Fruit fly (Drosophila melanogaster) whole organism, embryonic: Measurements from ENCODE around the gene CG43085.

ENCODE experiments used
- Bdp1 ChIP-seq: fragments of 200-800 bp; sonication (Bioruptor generic); optimal IDR thresholded peaks from 3 replicates; lab custom pipeline; 2016; ENCODE audit warnings: missing biosample characterization, missing genetic modification characterization
- CG10274 ChIP-seq: fragments of 200-800 bp; sonication (Bioruptor generic); optimal IDR thresholded peaks from 3 replicates; lab custom pipeline; 2017; ENCODE audit warnings: missing biosample characterization, mild to moderate bottlenecking, missing genetic modification characterization
- CG10431 ChIP-seq: fragments of 200-800 bp; sonication (Bioruptor generic); optimal IDR thresholded peaks from 3 replicates; lab custom pipeline; 2018; ENCODE audit warnings: missing biosample characterization, mild to moderate bottlenecking, missing genetic modification characterization
- CG10543 ChIP-seq: fragments of 200-800 bp; sonication (Bioruptor generic); optimal IDR thresholded peaks from 3 replicates; lab custom pipeline; 2017; ENCODE audit warnings: missing biosample characterization, mild to moderate bottlenecking, missing genetic modification characterization, moderate library complexity
- CG11696 ChIP-seq: fragments of 200-800 bp; sonication (Bioruptor generic); IDR thresholded peaks from 2 replicates; pipeline ENCODE4 v1.3.6; 2022; ENCODE audit warnings: missing biosample characterization, missing genetic modification characterization
- CG1233 ChIP-seq: fragments of 200-800 bp; sonication (Bioruptor generic); optimal IDR thresholded peaks from 4 replicates; lab custom pipeline; 2018; ENCODE audit warnings: missing biosample characterization, mild to moderate bottlenecking, missing genetic modification characterization
- CG14667 ChIP-seq: fragments of 200-800 bp; sonication (Bioruptor generic); IDR thresholded peaks from 2 replicates; pipeline ENCODE4 v1.3.6; 2022; ENCODE audit warnings: missing biosample characterization, missing genetic modification characterization
- CG15011 ChIP-seq: fragments of 200-800 bp; sonication (Bioruptor generic); optimal IDR thresholded peaks from 3 replicates; lab custom pipeline; 2018; ENCODE audit warnings: missing biosample characterization, mild to moderate bottlenecking, missing genetic modification characterization
- CG15514 ChIP-seq: fragments of 200-800 bp; sonication (Bioruptor generic); optimal IDR thresholded peaks from 3 replicates; lab custom pipeline; 2017; ENCODE audit warnings: missing biosample characterization, missing genetic modification characterization, mild to moderate bottlenecking, moderate library complexity, missing genetic modification reagents
- CG16815 ChIP-seq: fragments of 200-800 bp; sonication (Bioruptor generic); optimal IDR thresholded peaks from 3 replicates; lab custom pipeline; 2017; ENCODE audit warnings: missing biosample characterization, mild to moderate bottlenecking, missing genetic modification characterization
- CG2116 ChIP-seq: fragments of 200-800 bp; sonication (Bioruptor generic); optimal IDR thresholded peaks from 3 replicates; lab custom pipeline; 2018; ENCODE audit warnings: missing biosample characterization, mild to moderate bottlenecking, missing genetic modification characterization
- CG2202 ChIP-seq: fragments of 200-800 bp; sonication (Bioruptor generic); optimal IDR thresholded peaks from 2 replicates; lab custom pipeline; 2018; ENCODE audit warnings: missing biosample characterization, mild to moderate bottlenecking, missing genetic modification characterization
- CG4404 ChIP-seq: fragments of 200-800 bp; sonication (Bioruptor generic); IDR thresholded peaks from 2 replicates; pipeline ENCODE4 v1.3.6; 2022; ENCODE audit warnings: missing biosample characterization, missing genetic modification characterization
- CG4707 ChIP-seq: fragments of 200-800 bp; sonication (Bioruptor generic); optimal IDR thresholded peaks from 2 replicates; lab custom pipeline; 2018; ENCODE audit warnings: missing biosample characterization, mild to moderate bottlenecking, missing genetic modification characterization, moderate library complexity
- CG4854 ChIP-seq: fragments of 200-800 bp; sonication (Bioruptor generic); optimal IDR thresholded peaks from 2 replicates; lab custom pipeline; 2016; ENCODE audit warnings: missing biosample characterization, missing genetic modification characterization, inconsistent platforms
- CG6254 ChIP-seq: fragments of 200-800 bp; sonication (Bioruptor generic); optimal IDR thresholded peaks from 3 replicates; lab custom pipeline; 2017; ENCODE audit warnings: mild to moderate bottlenecking, missing biosample characterization, missing genetic modification reagents, missing genetic modification characterization
- CG7963 ChIP-seq: fragments of 200-800 bp; sonication (Bioruptor generic); IDR thresholded peaks from 3 replicates; pipeline ENCODE4 v1.3.6; 2022; ENCODE audit warnings: missing biosample characterization, missing genetic modification characterization; ENCODE audit not compliant: partially characterized antibody
- CG8290 ChIP-seq, 3 experiments: fragments of 200-800 bp; sonication (Bioruptor generic); optimal IDR thresholded peaks; 2 replicates each; lab custom pipeline; 2016 to 2019; ENCODE audit warnings: missing biosample characterization in 3 of 3, missing genetic modification characterization in 3 of 3, mild to moderate bottlenecking in 2 of 3, moderate library complexity in 1 of 3
- CG8478 ChIP-seq: fragments of >200 bp; optimal IDR thresholded peaks from 2 replicates; lab custom pipeline; 2018
- CG8765 ChIP-seq: fragments of 200-800 bp; sonication (Bioruptor generic); IDR thresholded peaks from 2 replicates; pipeline ENCODE4 v1.3.6; 2022; ENCODE audit warnings: missing biosample characterization, missing genetic modification characterization
- CG9876 ChIP-seq: fragments of 200-800 bp; sonication (Bioruptor generic); optimal IDR thresholded peaks from 2 replicates; lab custom pipeline; 2016; ENCODE audit warnings: missing biosample characterization, missing genetic modification characterization
- Dip3 ChIP-seq: fragments of 200-800 bp; sonication (Bioruptor generic); optimal IDR thresholded peaks from 3 replicates; lab custom pipeline; 2016; ENCODE audit warnings: missing biosample characterization, missing genetic modification characterization
- Dll ChIP-seq: fragments of 200-800 bp; sonication (Bioruptor generic); IDR thresholded peaks from 4 replicates; pipeline ENCODE4 v1.3.6; 2022; ENCODE audit warnings: missing biosample characterization, missing genetic modification characterization; ENCODE audit not compliant: partially characterized antibody
- GATAe ChIP-seq: fragments of 200-800 bp; sonication (Bioruptor generic); conservative IDR thresholded peaks from 2 replicates; pipeline ENCODE4 v1.3.6; 2022; ENCODE audit warnings: missing biosample characterization, missing genetic modification characterization
- Hand ChIP-seq: fragments of 200-800 bp; sonication (Bioruptor generic); optimal IDR thresholded peaks from 2 replicates; lab custom pipeline; 2017; ENCODE audit warnings: mild to moderate bottlenecking, missing biosample characterization, missing genetic modification reagents, missing genetic modification characterization
- Hmr ChIP-seq: fragments of 200-800 bp; sonication (Bioruptor generic); optimal IDR thresholded peaks from 3 replicates; lab custom pipeline; 2017; ENCODE audit warnings: mild to moderate bottlenecking, missing biosample characterization, missing genetic modification reagents, missing genetic modification characterization
- Nf-YA ChIP-seq: fragments of 200-800 bp; sonication (Bioruptor generic); IDR thresholded peaks from 2 replicates; pipeline ENCODE4 v1.3.6; 2022; ENCODE audit warnings: missing biosample characterization, missing genetic modification characterization
- Nf-YB ChIP-seq: fragments of 200-800 bp; sonication (Bioruptor generic); optimal IDR thresholded peaks from 3 replicates; lab custom pipeline; 2019; ENCODE audit warnings: missing biosample characterization, mild to moderate bottlenecking, missing genetic modification characterization, moderate library complexity
- Xrp1 ChIP-seq: fragments of 200-800 bp; sonication (Bioruptor generic); IDR thresholded peaks from 2 replicates; pipeline ENCODE4 v1.3.6; 2022; ENCODE audit warnings: missing biosample characterization, missing genetic modification characterization
- YL-1 ChIP-seq: fragments of 200-800 bp; sonication (Bioruptor generic); optimal IDR thresholded peaks from 3 replicates; lab custom pipeline; 2017; ENCODE audit warnings: missing biosample characterization, mild to moderate bottlenecking, missing genetic modification characterization
- abd-A ChIP-seq: fragments of 200-800 bp; sonication (Bioruptor generic); optimal IDR thresholded peaks from 3 replicates; lab custom pipeline; 2019; ENCODE audit warnings: missing biosample characterization, mild to moderate bottlenecking, missing genetic modification characterization, moderate library complexity
- amos ChIP-seq: fragments of 200-800 bp; sonication (Bioruptor generic); IDR thresholded peaks from 2 replicates; pipeline ENCODE4 v1.3.6; 2022; ENCODE audit warnings: missing biosample characterization, missing genetic modification characterization; ENCODE audit not compliant: partially characterized antibody
- ash1 ChIP-seq: fragments of 200-800 bp; sonication (Bioruptor generic); optimal IDR thresholded peaks from 2 replicates; lab custom pipeline; 2018; ENCODE audit warnings: missing biosample characterization, mild to moderate bottlenecking, missing genetic modification characterization
- ci ChIP-seq: fragments of 200-800 bp; sonication (Bioruptor generic); IDR thresholded peaks from 3 replicates; pipeline ENCODE4 v1.3.6; 2022; ENCODE audit warnings: missing biosample characterization, missing genetic modification characterization
- crol ChIP-seq: fragments of 200-800 bp; sonication (Bioruptor generic); IDR thresholded peaks from 2 replicates; pipeline ENCODE4 v1.3.6; 2022; ENCODE audit warnings: missing biosample characterization, missing genetic modification characterization
- cwo ChIP-seq: fragments of 200-800 bp; sonication (Bioruptor generic); optimal IDR thresholded peaks from 3 replicates; lab custom pipeline; 2017; ENCODE audit warnings: missing biosample characterization, missing genetic modification characterization, mild to moderate bottlenecking, moderate library complexity, missing genetic modification reagents
- dati ChIP-seq: fragments of 200-800 bp; sonication (Bioruptor generic); IDR thresholded peaks from 2 replicates; pipeline ENCODE4 v1.3.6; 2022; ENCODE audit warnings: missing biosample characterization, missing genetic modification characterization
- dysf ChIP-seq: fragments of 200-800 bp; sonication (Bioruptor generic); IDR thresholded peaks from 3 replicates; pipeline ENCODE4 v1.3.6; 2022; ENCODE audit warnings: missing biosample characterization, missing genetic modification characterization
- en ChIP-seq: fragments of 200-800 bp; sonication (Bioruptor generic); optimal IDR thresholded peaks from 2 replicates; lab custom pipeline; 2016; ENCODE audit warnings: missing biosample characterization, missing genetic modification characterization
- ewg ChIP-seq: fragments of 200-800 bp; sonication (Bioruptor generic); optimal IDR thresholded peaks from 3 replicates; lab custom pipeline; 2017; ENCODE audit warnings: mild to moderate bottlenecking, missing biosample characterization, missing genetic modification reagents, missing genetic modification characterization
- hbn ChIP-seq: fragments of 200-800 bp; sonication (Bioruptor generic); IDR thresholded peaks from 2 replicates; pipeline ENCODE4 v1.3.6; 2022; ENCODE audit warnings: missing biosample characterization, missing genetic modification characterization; ENCODE audit not compliant: partially characterized antibody
- insv ChIP-seq, 2 experiments: fragments of 200-800 bp; sonication (Bioruptor generic); optimal IDR thresholded peaks; 3 replicates each; lab custom pipeline; 2016 to 2018; ENCODE audit warnings: missing biosample characterization in 2 of 2, missing genetic modification characterization in 2 of 2
- mam ChIP-seq: fragments of 200-800 bp; sonication (Bioruptor generic); optimal IDR thresholded peaks from 3 replicates; lab custom pipeline; 2016; ENCODE audit warnings: missing biosample characterization, missing genetic modification characterization
- nmo ChIP-seq: fragments of 200-800 bp; sonication (Bioruptor generic); optimal IDR thresholded peaks from 2 replicates; lab custom pipeline; 2018; ENCODE audit warnings: missing biosample characterization, mild to moderate bottlenecking, missing genetic modification characterization, moderate library complexity
- pho ChIP-seq: fragments of 200-800 bp; sonication (Bioruptor generic); optimal IDR thresholded peaks from 2 replicates; lab custom pipeline; 2016; ENCODE audit warnings: missing biosample characterization, missing genetic modification characterization
- rib ChIP-seq: fragments of 200-800 bp; sonication (Bioruptor generic); IDR thresholded peaks from 2 replicates; pipeline ENCODE4 v1.3.6; 2022; ENCODE audit warnings: missing biosample characterization, missing genetic modification characterization
- sim ChIP-seq: fragments of 200-800 bp; sonication (Bioruptor generic); IDR thresholded peaks from 2 replicates; pipeline ENCODE4 v1.3.6; 2022; ENCODE audit warnings: missing biosample characterization, missing genetic modification characterization
- slou ChIP-seq: fragments of 200-800 bp; sonication (Bioruptor generic); optimal IDR thresholded peaks from 3 replicates; lab custom pipeline; 2016; ENCODE audit warnings: missing biosample characterization, missing genetic modification characterization
- sr ChIP-seq: fragments of 200-800 bp; sonication (Bioruptor generic); IDR thresholded peaks from 3 replicates; pipeline ENCODE4 v1.3.6; 2022; ENCODE audit warnings: missing biosample characterization, missing genetic modification characterization
- sug ChIP-seq: fragments of 200-800 bp; optimal IDR thresholded peaks from 2 replicates; lab custom pipeline; 2019; ENCODE audit warnings: missing biosample characterization, mild to moderate bottlenecking, missing genetic modification characterization, moderate library complexity

CG43085 gene

dm6 chr3L:17655837-17656308 is 9.3 kb upstream of the CG43085 start (continued):
- peak; percentile 18 for TF ChIP-seq ash1 (GFP tag; lab: Kevin White, UChicago)
- no peak for TF ChIP-seq insv (GFP tag; optimal IDR thresholded peaks at IDR 0.05; lab: Kevin White, UChicago)
- TF ChIP-seq CG8765 (GFP tag; lab: Robert Waterston, UW), result no peak
- TF ChIP-seq CG15011, result peak; percentile 19
- no peak for TF ChIP-seq CG9876 (GFP tag; lab: Kevin White, UChicago)
- TF ChIP-seq CG7963 (GFP tag; lab: Robert Waterston, UW), result no peak
- TF ChIP-seq Bdp1, result no peak
- peak; percentile 56 for TF ChIP-seq Xrp1 (GFP tag; lab: Robert Waterston, UW)
- no peak for TF ChIP-seq dysf (GFP tag; lab: Robert Waterston, UW)
- no peak for TF ChIP-seq CG2202 (tag; lab: Kevin White, UChicago)
- no peak for TF ChIP-seq mam
- TF ChIP-seq cwo (GFP tag; lab: Kevin White, UChicago), result peak; percentile 57
- TF ChIP-seq abd-A (tag; lab: Kevin White, UChicago), result peak; percentile 28
- peak; percentile 28 for TF ChIP-seq ewg (GFP tag; lab: Kevin White, UChicago)
- TF ChIP-seq slou (GFP tag; lab: Kevin White, UChicago), result no peak
- TF ChIP-seq Nf-YB (GFP tag; lab: Kevin White, UChicago), result peak; percentile 17
- TF ChIP-seq hbn (GFP tag; lab: Robert Waterston, UW), result no peak
- TF ChIP-seq Dip3 (GFP tag; lab: Kevin White, UChicago), result no peak
- TF ChIP-seq CG15514 (GFP tag; lab: Kevin White, UChicago), result peak; percentile 70
- peak; percentile 57 for TF ChIP-seq CG6254 (GFP tag; lab: Kevin White, UChicago)
- peak; percentile 73 for TF ChIP-seq sug
- no peak for TF ChIP-seq en (GFP tag; lab: Kevin White, UChicago)
- TF ChIP-seq sr (GFP tag; lab: Robert Waterston, UW), result no peak
- TF ChIP-seq CG8478 (lab: Kevin White, UChicago), result no peak
- no peak for TF ChIP-seq GATAe
- no peak for TF ChIP-seq rib (GFP tag; lab: Robert Waterston, UW)
- no peak for TF ChIP-seq Dll (GFP tag; lab: Robert Waterston, UW)
- TF ChIP-seq CG11696 (GFP tag; lab: Robert Waterston, UW), result no peak
- no peak for TF ChIP-seq CG1233 (GFP tag; lab: Kevin White, UChicago)
- TF ChIP-seq CG14667 (GFP tag; lab: Robert Waterston, UW), result no peak
- no peak for TF ChIP-seq CG8290 (GFP tag; optimal IDR thresholded peaks at IDR 0.05; lab: Kevin White, UChicago)
- TF ChIP-seq CG8290 (tag; optimal IDR thresholded peaks at IDR 0.05; lab: Kevin White, UChicago), result peak in 1 of 2 experiments; percentile 82
- TF ChIP-seq crol, result peak; percentile 89
- peak; percentile 37 for TF ChIP-seq Hand (GFP tag; lab: Kevin White, UChicago)
- TF ChIP-seq amos (GFP tag; lab: Robert Waterston, UW), result no peak; the same call in 1 of the 2 replicates
- TF ChIP-seq YL-1 (GFP tag; lab: Kevin White, UChicago), result no peak
- TF ChIP-seq nmo (GFP tag; lab: Kevin White, UChicago), result peak; percentile 1
- TF ChIP-seq CG2116 (GFP tag; lab: Kevin White, UChicago), result peak; percentile 35
- TF ChIP-seq dati (GFP tag; lab: Robert Waterston, UW), result no peak
- no peak for TF ChIP-seq CG4404 (GFP tag; lab: Robert Waterston, UW)
- peak; percentile 87 for TF ChIP-seq CG10543 (GFP tag; lab: Kevin White, UChicago)
- peak; percentile 74; the same call in 2 of the 3 replicates for TF ChIP-seq ci (GFP tag; lab: Robert Waterston, UW)
- TF ChIP-seq CG16815 (GFP tag; lab: Kevin White, UChicago), result no peak
- no peak for TF ChIP-seq sim (GFP tag; lab: Robert Waterston, UW)
- peak; percentile 59 for TF ChIP-seq Hmr (GFP tag; lab: Kevin White, UChicago)
- no peak for TF ChIP-seq Nf-YA (GFP tag; lab: Robert Waterston, UW)
- TF ChIP-seq CG4854 (GFP tag; lab: Kevin White, UChicago), result no peak
- no peak for TF ChIP-seq CG10431 (GFP tag; lab: Kevin White, UChicago)
- TF ChIP-seq pho (GFP tag; lab: Kevin White, UChicago), result peak; percentile 32
- TF ChIP-seq CG4707 (GFP tag; lab: Kevin White, UChicago), result peak; percentile 17
- peak; percentile 33 for TF ChIP-seq CG10274 (GFP tag; lab: Kevin White, UChicago)
